Fruit fly (Drosophila melanogaster) whole organism, embryonic: ENCODE data around the gene Ndae1.
A peak's percentile ranks its signal among the peaks of the same experiment; 100 is the strongest.

Experiments used
- B-H2 ChIP-seq: fragments of 200-800 bp; sonication (Bioruptor generic); optimal IDR thresholded peaks from 2 replicates; lab custom pipeline; 2018; ENCODE audit warnings: missing biosample characterization, mild to moderate bottlenecking, missing genetic modification characterization
- CG10959 ChIP-seq: fragments of 200-800 bp; sonication (Bioruptor generic); IDR thresholded peaks from 2 replicates; pipeline ENCODE4 v1.3.6; 2022; ENCODE audit warnings: missing biosample characterization, missing genetic modification characterization
- CG12659 ChIP-seq: fragments of 200-800 bp; sonication (Bioruptor generic); optimal IDR thresholded peaks from 3 replicates; lab custom pipeline; 2017; ENCODE audit warnings: mild to moderate bottlenecking, missing biosample characterization, missing genetic modification reagents, missing genetic modification characterization
- CG12942 ChIP-seq: fragments of 200-800 bp; sonication (Bioruptor generic); optimal IDR thresholded peaks from 3 replicates; lab custom pipeline; 2016; ENCODE audit warnings: missing biosample characterization, missing genetic modification characterization
- CG13287 ChIP-seq: fragments of 200-800 bp; sonication (Bioruptor generic); IDR thresholded peaks from 2 replicates; pipeline ENCODE4 v1.3.6; 2022; ENCODE audit warnings: missing biosample characterization, missing genetic modification characterization; ENCODE audit not compliant: partially characterized antibody
- CG16813 ChIP-seq: fragments of 200-800 bp; sonication (Bioruptor generic); IDR thresholded peaks from 3 replicates; pipeline ENCODE4 v1.3.6; 2022; ENCODE audit warnings: missing biosample characterization, missing genetic modification characterization; ENCODE audit not compliant: partially characterized antibody
- CG31441 ChIP-seq: fragments of 200-800 bp; sonication (Bioruptor generic); IDR thresholded peaks from 2 replicates; pipeline ENCODE4 v1.3.6; 2022; ENCODE audit warnings: missing biosample characterization, missing genetic modification characterization
- CG32767 ChIP-seq: fragments of 200-800 bp; sonication (Bioruptor generic); IDR thresholded peaks from 2 replicates; pipeline ENCODE4 v1.3.6; 2022; ENCODE audit warnings: missing biosample characterization, missing genetic modification characterization
- CG4707 ChIP-seq: fragments of 200-800 bp; sonication (Bioruptor generic); optimal IDR thresholded peaks from 2 replicates; lab custom pipeline; 2018; ENCODE audit warnings: missing biosample characterization, mild to moderate bottlenecking, missing genetic modification characterization, moderate library complexity
- CG4820 ChIP-seq: fragments of 200-800 bp; sonication (Bioruptor generic); optimal IDR thresholded peaks from 3 replicates; lab custom pipeline; 2016; ENCODE audit warnings: missing biosample characterization, missing genetic modification characterization
- CG4854 ChIP-seq: fragments of 200-800 bp; sonication (Bioruptor generic); optimal IDR thresholded peaks from 2 replicates; lab custom pipeline; 2016; ENCODE audit warnings: missing biosample characterization, missing genetic modification characterization, inconsistent platforms
- CG6175 ChIP-seq: fragments of 200-800 bp; sonication (Bioruptor generic); IDR thresholded peaks from 3 replicates; pipeline ENCODE4 v1.3.6; 2022; ENCODE audit warnings: missing biosample characterization, missing genetic modification characterization
- CG6813 ChIP-seq: fragments of 200-800 bp; sonication (Bioruptor generic); optimal IDR thresholded peaks from 2 replicates; lab custom pipeline; 2017; ENCODE audit warnings: missing biosample characterization, missing genetic modification characterization, mild to moderate bottlenecking, moderate library complexity, missing genetic modification reagents
- CG7839 ChIP-seq: fragments of 200-800 bp; sonication (Bioruptor generic); optimal IDR thresholded peaks from 3 replicates; lab custom pipeline; 2018; ENCODE audit warnings: missing biosample characterization, mild to moderate bottlenecking, missing genetic modification characterization, moderate library complexity
- CG8290 ChIP-seq, 3 experiments: fragments of 200-800 bp; sonication (Bioruptor generic); optimal IDR thresholded peaks; 2 replicates each; lab custom pipeline; 2016 to 2019; ENCODE audit warnings: missing biosample characterization in 3 of 3, missing genetic modification characterization in 3 of 3, mild to moderate bottlenecking in 2 of 3, moderate library complexity in 1 of 3
- CG9727 ChIP-seq: fragments of 200-800 bp; sonication (Bioruptor generic); optimal IDR thresholded peaks from 3 replicates; lab custom pipeline; 2017; ENCODE audit warnings: missing biosample characterization, mild to moderate bottlenecking, missing genetic modification characterization
- Drgx ChIP-seq: fragments of 200-800 bp; sonication (Bioruptor generic); IDR thresholded peaks from 2 replicates; pipeline ENCODE4 v1.3.6; 2022; ENCODE audit warnings: missing biosample characterization, missing genetic modification characterization
- Elba2 ChIP-seq: fragments of 200-800 bp; sonication (Bioruptor generic); optimal IDR thresholded peaks from 3 replicates; lab custom pipeline; 2016; ENCODE audit warnings: missing biosample characterization, missing genetic modification characterization
- HLH4C ChIP-seq: fragments of 200-800 bp; sonication (Bioruptor generic); IDR thresholded peaks from 3 replicates; pipeline ENCODE4 v1.3.6; 2022; ENCODE audit warnings: missing biosample characterization, missing genetic modification characterization; ENCODE audit not compliant: partially characterized antibody
- Hand ChIP-seq: fragments of 200-800 bp; sonication (Bioruptor generic); optimal IDR thresholded peaks from 2 replicates; lab custom pipeline; 2017; ENCODE audit warnings: mild to moderate bottlenecking, missing biosample characterization, missing genetic modification reagents, missing genetic modification characterization
- HmgZ ChIP-seq: fragments of 200-800 bp; sonication (Bioruptor generic); optimal IDR thresholded peaks from 2 replicates; lab custom pipeline; 2018; ENCODE audit warnings: missing biosample characterization, mild to moderate bottlenecking, missing genetic modification characterization
- Hsf ChIP-seq: fragments of 200-800 bp; sonication (Bioruptor generic); optimal IDR thresholded peaks from 3 replicates; lab custom pipeline; 2016; ENCODE audit warnings: missing biosample characterization, missing genetic modification characterization
- Lim3 ChIP-seq: fragments of 200-800 bp; sonication (Bioruptor generic); IDR thresholded peaks from 2 replicates; pipeline ENCODE4 v1.3.6; 2022; ENCODE audit warnings: missing biosample characterization, missing genetic modification characterization
- MBD-R2 ChIP-seq: fragments of 200-800 bp; sonication (Bioruptor generic); IDR thresholded peaks from 2 replicates; pipeline ENCODE4 v1.3.6; 2022; ENCODE audit warnings: missing biosample characterization, missing genetic modification characterization
- Pdp1 ChIP-seq, 2 experiments: fragments of 200-800 bp; sonication (Bioruptor generic); optimal IDR thresholded peaks; 3 replicates each; lab custom pipeline; 2016; ENCODE audit warnings: missing biosample characterization in 2 of 2, missing genetic modification characterization in 2 of 2, mild to moderate bottlenecking in 1 of 2, moderate library complexity in 1 of 2
- Xbp1 ChIP-seq: fragments of 200-800 bp; sonication (Bioruptor generic); optimal IDR thresholded peaks from 3 replicates; lab custom pipeline; 2016; ENCODE audit warnings: missing biosample characterization, mild to moderate bottlenecking, missing genetic modification characterization
- YL-1 ChIP-seq: fragments of 200-800 bp; sonication (Bioruptor generic); optimal IDR thresholded peaks from 3 replicates; lab custom pipeline; 2017; ENCODE audit warnings: missing biosample characterization, mild to moderate bottlenecking, missing genetic modification characterization
- ash1 ChIP-seq: fragments of 200-800 bp; sonication (Bioruptor generic); optimal IDR thresholded peaks from 2 replicates; lab custom pipeline; 2018; ENCODE audit warnings: missing biosample characterization, mild to moderate bottlenecking, missing genetic modification characterization
- ato ChIP-seq: fragments of 200-800 bp; sonication (Bioruptor generic); IDR thresholded peaks from 2 replicates; pipeline ENCODE4 v1.3.6; 2022; ENCODE audit warnings: missing biosample characterization, missing genetic modification characterization; ENCODE audit not compliant: partially characterized antibody
- croc ChIP-seq: fragments of 200-800 bp; sonication (Bioruptor generic); conservative IDR thresholded peaks from 3 replicates; pipeline ENCODE4 v1.3.6; 2022; ENCODE audit warnings: missing biosample characterization, missing genetic modification characterization
- danr ChIP-seq: fragments of 200-800 bp; sonication (Bioruptor generic); IDR thresholded peaks from 2 replicates; pipeline ENCODE4 v1.3.6; 2022; ENCODE audit warnings: missing biosample characterization, missing genetic modification characterization
- disco-r ChIP-seq: fragments of 200-800 bp; sonication (Bioruptor generic); optimal IDR thresholded peaks from 2 replicates; lab custom pipeline; 2016; ENCODE audit warnings: missing biosample characterization, missing genetic modification characterization
- dm ChIP-seq: fragments of 200-800 bp; sonication (Bioruptor generic); optimal IDR thresholded peaks from 3 replicates; lab custom pipeline; 2016; ENCODE audit warnings: missing biosample characterization, missing genetic modification characterization
- dysf ChIP-seq: fragments of 200-800 bp; sonication (Bioruptor generic); IDR thresholded peaks from 3 replicates; pipeline ENCODE4 v1.3.6; 2022; ENCODE audit warnings: missing biosample characterization, missing genetic modification characterization
- gcm ChIP-seq: fragments of 200-800 bp; sonication (Bioruptor generic); optimal IDR thresholded peaks from 2 replicates; lab custom pipeline; 2019; ENCODE audit warnings: missing biosample characterization, mild to moderate bottlenecking, missing genetic modification characterization, moderate library complexity
- jigr1 ChIP-seq: fragments of 200-800 bp; sonication (Bioruptor generic); IDR thresholded peaks from 3 replicates; pipeline ENCODE4 v1.3.6; 2022; ENCODE audit warnings: missing biosample characterization, missing genetic modification characterization
- lilli ChIP-seq: fragments of 200-800 bp; sonication (Bioruptor generic); optimal IDR thresholded peaks from 3 replicates; lab custom pipeline; 2016; ENCODE audit warnings: missing biosample characterization, missing genetic modification characterization
- mam ChIP-seq: fragments of 200-800 bp; sonication (Bioruptor generic); optimal IDR thresholded peaks from 3 replicates; lab custom pipeline; 2016; ENCODE audit warnings: missing biosample characterization, missing genetic modification characterization
- pfk ChIP-seq: fragments of 200-800 bp; sonication (Bioruptor generic); optimal IDR thresholded peaks from 2 replicates; lab custom pipeline; 2018; ENCODE audit warnings: missing biosample characterization, mild to moderate bottlenecking, missing genetic modification characterization, moderate library complexity
- prd ChIP-seq, 3 experiments: fragments of >200 bp in 2 of 3; fragments of 200-800 bp in 1 of 3; sonication (Bioruptor generic) in 1 of 3; optimal IDR thresholded peaks in 2 of 3; IDR thresholded peaks in 1 of 3; 2 replicates in 2 of 3; 3 replicates in 1 of 3; pipeline versions ENCODE4 v1.3.6 to Lab custom; 2017 to 2022; ENCODE audit warnings: missing biosample characterization in 1 of 3, missing genetic modification characterization in 1 of 3
- psq ChIP-seq: fragments of 200-800 bp; sonication (Bioruptor generic); optimal IDR thresholded peaks from 2 replicates; lab custom pipeline; 2017; ENCODE audit warnings: missing biosample characterization, missing genetic modification characterization
- pum ChIP-seq: fragments of 200-800 bp; sonication (Bioruptor generic); optimal IDR thresholded peaks from 2 replicates; lab custom pipeline; 2016; ENCODE audit warnings: missing biosample characterization, missing genetic modification characterization
- pzg ChIP-seq: fragments of 200-800 bp; sonication (Bioruptor generic); optimal IDR thresholded peaks from 3 replicates; lab custom pipeline; 2018; ENCODE audit warnings: missing biosample characterization, mild to moderate bottlenecking, missing genetic modification characterization, moderate library complexity
- sqz ChIP-seq: fragments of 200-800 bp; sonication (Bioruptor generic); optimal IDR thresholded peaks from 3 replicates; lab custom pipeline; 2018; ENCODE audit warnings: missing biosample characterization, mild to moderate bottlenecking, missing genetic modification characterization
- twi ChIP-seq: fragments of 200-800 bp; optimal IDR thresholded peaks from 2 replicates; lab custom pipeline; 2019; ENCODE audit warnings: missing biosample characterization, mild to moderate bottlenecking, missing genetic modification characterization, moderate library complexity
- vfl ChIP-seq: fragments of 200-800 bp; sonication (Bioruptor generic); optimal IDR thresholded peaks from 2 replicates; lab custom pipeline; 2016; ENCODE audit warnings: missing biosample characterization, missing genetic modification characterization
- wdn ChIP-seq: fragments of 200-800 bp; sonication (Bioruptor generic); IDR thresholded peaks from 2 replicates; pipeline ENCODE4 v1.3.6; 2022; ENCODE audit warnings: missing biosample characterization, missing genetic modification characterization
- z ChIP-seq: fragments of 200-800 bp; sonication (Bioruptor generic); IDR thresholded peaks from 3 replicates; pipeline ENCODE4 v1.3.6; 2022; ENCODE audit warnings: missing biosample characterization, missing genetic modification characterization
- zf30C ChIP-seq: fragments of 200-800 bp; sonication (Bioruptor generic); optimal IDR thresholded peaks from 3 replicates; lab custom pipeline; 2018; ENCODE audit warnings: missing biosample characterization, mild to moderate bottlenecking, missing genetic modification characterization

The Ndae1 gene

DNA sequence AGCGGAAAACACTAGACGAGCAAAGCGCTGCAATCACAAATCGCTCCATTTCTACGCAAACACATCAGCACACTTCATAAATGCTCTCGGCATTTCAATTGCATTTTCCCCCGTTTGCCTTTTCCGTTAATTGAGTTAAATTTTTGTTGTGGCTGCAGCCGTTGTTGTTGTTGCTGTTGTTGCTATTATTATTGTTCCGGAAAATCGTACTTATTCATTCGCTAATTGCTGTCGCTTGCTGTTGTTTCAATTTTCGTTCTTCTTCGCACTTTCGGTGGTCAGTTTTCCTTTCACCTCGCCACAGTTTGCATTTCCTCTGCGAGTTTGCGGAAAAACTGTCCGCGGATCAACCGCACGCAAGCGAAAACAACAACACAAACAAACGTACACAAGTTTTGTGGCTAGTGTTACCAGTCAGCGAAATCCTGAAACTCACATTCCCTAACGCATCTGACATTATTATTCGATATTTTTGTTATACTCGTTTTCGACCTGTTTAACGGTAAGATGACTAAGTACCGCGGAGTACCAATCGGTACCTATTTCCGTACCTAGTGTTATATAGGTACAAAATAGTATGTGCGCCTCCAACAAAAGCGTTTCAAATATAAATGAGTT, 29.4 kb downstream of the Ndae1 start, which contains the start of gene CG13784 (continued):
- peak; percentile 58 for TF ChIP-seq YL-1
- TF ChIP-seq vfl (GFP tag; lab: Kevin White, UChicago) = peak; percentile 7
- peak; percentile 41 for TF ChIP-seq ash1 (GFP tag; lab: Kevin White, UChicago)
- TF ChIP-seq CG12942 (GFP tag; lab: Kevin White, UChicago) = no peak
- TF ChIP-seq Hand (GFP tag; lab: Kevin White, UChicago) = peak; percentile 12
- no peak; the same call in 2 of the 3 replicates for TF ChIP-seq CG6175 (GFP tag; lab: Robert Waterston, UW)
- no peak for TF ChIP-seq prd (optimal IDR thresholded peaks at IDR 0.05; lab: Kevin White, UChicago)
- no peak for TF ChIP-seq prd (GFP tag; IDR thresholded peaks at IDR 0.05; lab: Robert Waterston, UW)
- no peak for TF ChIP-seq jigr1 (GFP tag; lab: Robert Waterston, UW)
- peak; percentile 74 for TF ChIP-seq CG13287 (GFP tag; lab: Robert Waterston, UW)
- peak; percentile 51 for TF ChIP-seq CG4707
- peak; percentile 51 for TF ChIP-seq CG31441 (GFP tag; lab: Robert Waterston, UW)
- TF ChIP-seq CG16813 (GFP tag; lab: Robert Waterston, UW) = peak; percentile 53; the same call in 2 of the 3 replicates
- no peak for TF ChIP-seq croc
- TF ChIP-seq sqz (GFP tag; lab: Kevin White, UChicago) = peak; percentile 63
- no peak for TF ChIP-seq CG9727 (GFP tag; lab: Kevin White, UChicago)
- TF ChIP-seq CG12659 = peak; percentile 71
- no peak for TF ChIP-seq CG4820 (GFP tag; lab: Kevin White, UChicago)
- peak; percentile 22 for TF ChIP-seq twi (tag; lab: Kevin White, UChicago)
- TF ChIP-seq CG6813 (GFP tag; lab: Kevin White, UChicago) = peak; percentile 56
- peak; percentile 45; the same call in 1 of the 2 replicates for TF ChIP-seq Drgx
- no peak for TF ChIP-seq Elba2
- TF ChIP-seq lilli (GFP tag; lab: Kevin White, UChicago) = peak; percentile 53
- TF ChIP-seq danr (GFP tag; lab: Robert Waterston, UW) = no peak
- peak; percentile 21 for TF ChIP-seq pfk (GFP tag; lab: Kevin White, UChicago)
- TF ChIP-seq CG32767 = peak; percentile 39; the same call in 1 of the 2 replicates
- TF ChIP-seq wdn = no peak
- TF ChIP-seq dysf (GFP tag; lab: Robert Waterston, UW) = no peak
- TF ChIP-seq z = no peak
- peak in 1 of 2 experiments; percentile 66 for TF ChIP-seq Pdp1 (GFP tag; optimal IDR thresholded peaks at IDR 0.05; lab: Kevin White, UChicago)
- TF ChIP-seq HmgZ = peak; percentile 85
- TF ChIP-seq dm (GFP tag; lab: Kevin White, UChicago) = peak; percentile 5
- no peak for TF ChIP-seq disco-r (GFP tag; lab: Kevin White, UChicago)
- no peak for TF ChIP-seq CG10959 (GFP tag; lab: Robert Waterston, UW)
- TF ChIP-seq gcm = peak; percentile 31
- TF ChIP-seq pum (GFP tag; lab: Kevin White, UChicago) = no peak
- no peak for TF ChIP-seq zf30C (GFP tag; lab: Kevin White, UChicago)
- peak; percentile 94 for TF ChIP-seq pzg (GFP tag; lab: Kevin White, UChicago)
- TF ChIP-seq psq = no peak
- no peak for TF ChIP-seq Lim3 (GFP tag; lab: Robert Waterston, UW)
- TF ChIP-seq CG4854 = no peak
- peak; percentile 57 for TF ChIP-seq B-H2 (GFP tag; lab: Kevin White, UChicago)
- TF ChIP-seq HLH4C (GFP tag; lab: Robert Waterston, UW) = peak; percentile 36; the same call in 1 of the 3 replicates
- peak; percentile 36 for TF ChIP-seq Xbp1 (GFP tag; lab: Kevin White, UChicago)
- peak; percentile 46 for TF ChIP-seq CG7839
- TF ChIP-seq mam (GFP tag; lab: Kevin White, UChicago) = peak; percentile 13
- TF ChIP-seq MBD-R2 = peak; percentile 48
- peak; percentile 62 for TF ChIP-seq CG8290 (GFP tag; optimal IDR thresholded peaks at IDR 0.05; lab: Kevin White, UChicago)
- peak; percentile 27 to 94 for TF ChIP-seq CG8290 (tag; optimal IDR thresholded peaks at IDR 0.05; lab: Kevin White, UChicago)
- TF ChIP-seq Hsf = no peak
- TF ChIP-seq ato (GFP tag; lab: Robert Waterston, UW) = no peak
